Fruit fly (Drosophila melanogaster): ENCODE results near the gene CIAPIN1.

DNA sequence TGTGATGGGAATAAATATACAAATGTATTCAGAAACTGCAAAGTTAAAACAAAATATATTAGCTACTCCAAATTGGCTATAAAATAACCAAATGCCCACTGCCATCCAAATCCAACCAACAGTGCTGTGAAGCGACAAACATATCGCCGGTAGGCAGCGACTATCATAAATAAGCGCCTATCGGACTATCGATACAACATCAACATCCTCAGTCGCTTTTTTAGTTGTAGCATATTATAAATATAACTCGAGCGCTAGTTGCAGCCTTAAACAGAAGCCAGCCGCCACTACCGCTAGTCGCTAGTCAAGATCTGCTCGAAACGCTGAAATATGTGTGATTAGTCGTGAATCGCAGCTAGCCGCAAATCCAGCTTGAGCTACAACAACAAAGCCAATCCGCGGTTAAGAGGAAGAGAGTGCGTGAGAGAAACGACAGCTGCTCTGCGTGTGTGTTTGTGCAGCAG, 680 bp upstream of the CIAPIN1 start:
- TF ChIP-seq pad (GFP tag; optimal IDR thresholded peaks at IDR 0.05) (peak; percentile 54), bab1 (GFP tag; optimal IDR thresholded peaks at IDR 0.05) (peak; percentile 40), toe (GFP tag; optimal IDR thresholded peaks at IDR 0.05) (peak; percentile 41), ovo (GFP tag; optimal IDR thresholded peaks at IDR 0.05) (no peak), Crg-1 (GFP tag; optimal IDR thresholded peaks at IDR 0.05) (peak; percentile 47), Mnt (GFP tag; optimal IDR thresholded peaks at IDR 0.05) (peak; percentile 18), Hr96 (GFP tag; optimal IDR thresholded peaks at IDR 0.05) (peak; percentile 61)
